Worm (Caenorhabditis elegans): ENCODE data around the gene ZK856.19.

- no peak for TF ChIP-seq ceh-36 (tag; optimal IDR thresholded peaks at IDR 0.05)
- no peak for TF ChIP-seq hnd-1 (tag; optimal IDR thresholded peaks at IDR 0.05)
- no peak for TF ChIP-seq sea-1 (GFP tag; conservative IDR thresholded peaks at IDR 0.05)
- no peak for TF ChIP-seq ama-1 (optimal IDR thresholded peaks at IDR 0.05)
- TF ChIP-seq flt-1 (GFP tag; IDR thresholded peaks at IDR 0.05), result no peak
- no peak for TF ChIP-seq F13C5.2 (tag; optimal IDR thresholded peaks at IDR 0.05)
- no peak for TF ChIP-seq ceh-13 (GFP tag; optimal IDR thresholded peaks at IDR 0.05)
- TF ChIP-seq hmg-4 (GFP tag; optimal IDR thresholded peaks at IDR 0.05), result no peak
- no peak for TF ChIP-seq aly-1 (tag; optimal IDR thresholded peaks at IDR 0.05)
- TF ChIP-seq B0310.2 (tag; optimal IDR thresholded peaks at IDR 0.05), result no peak
- no peak for TF ChIP-seq scrt-1 (GFP tag; IDR thresholded peaks at IDR 0.05)
- TF ChIP-seq tbx-11 (GFP tag; IDR thresholded peaks at IDR 0.05), result no peak
Observed at ce11 chrV:10179235-10179634, 25.5 kb downstream of the ZK856.19 start, which contains the start of gene cul-5.

All from whole organism, early embryonic.